Worm (Caenorhabditis elegans): ENCODE data around the gene K09H11.6.

ce11 chrV:5779984-5780383 lies 44.0 kb upstream of the K09H11.6 start:
- TF ChIP-seq nhr-90 (tag; optimal IDR thresholded peaks at IDR 0.05; ENCODE audit: poor library complexity): no peak
- no peak for TF ChIP-seq elt-2 (tag; optimal IDR thresholded peaks at IDR 0.05)
- no peak for TF ChIP-seq lin-13 (GFP tag; optimal IDR thresholded peaks at IDR 0.05)
- no peak for TF ChIP-seq ceh-63 (GFP tag; optimal IDR thresholded peaks at IDR 0.05)
- no peak for TF ChIP-seq nhr-12 (tag; optimal IDR thresholded peaks at IDR 0.05)
- no peak for TF ChIP-seq nhr-237 (tag; optimal IDR thresholded peaks at IDR 0.05)
- TF ChIP-seq unc-130 (tag; optimal IDR thresholded peaks at IDR 0.05): peak; percentile 48
- TF ChIP-seq zag-1 (tag; optimal IDR thresholded peaks at IDR 0.05): no peak
- TF ChIP-seq nhr-76 (tag; optimal IDR thresholded peaks at IDR 0.05): no peak
- TF ChIP-seq dpl-1 (GFP tag; optimal IDR thresholded peaks at IDR 0.05): no peak
- no peak for TF ChIP-seq ztf-11 (tag; optimal IDR thresholded peaks at IDR 0.05)

Measured in whole organism, L1 larva.